Worm (Caenorhabditis elegans): Measurements from ENCODE around the gene C14H10.3.
A peak's percentile ranks its signal among the peaks of the same experiment; 100 is the strongest.

C14H10.3 gene

DNA sequence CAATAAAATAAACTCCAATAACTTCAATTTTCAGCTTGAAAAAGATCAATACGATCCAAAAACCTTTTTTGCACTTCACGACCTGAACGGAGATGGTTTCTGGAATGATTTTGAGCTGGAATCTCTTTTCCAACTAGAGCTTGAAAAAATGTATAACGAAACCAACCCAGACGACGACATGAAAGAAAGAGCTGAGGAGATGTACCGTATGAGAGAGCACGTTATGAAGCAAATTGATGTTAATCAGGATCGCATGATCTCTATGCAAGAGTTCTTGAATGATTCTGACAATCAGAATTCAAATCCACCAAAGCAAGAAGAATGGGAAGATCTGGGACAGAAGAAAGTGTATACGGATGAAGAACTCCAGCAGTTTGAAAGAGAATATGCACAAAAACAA is 28.7 kb downstream of the C14H10.3 start:
- TF ChIP-seq ztf-16 (tag; optimal IDR thresholded peaks at IDR 0.05): no peak
- no peak for TF ChIP-seq unc-86 (tag; optimal IDR thresholded peaks at IDR 0.05)
- TF ChIP-seq zip-5 (tag; optimal IDR thresholded peaks at IDR 0.05): no peak
- TF ChIP-seq pros-1 (tag; optimal IDR thresholded peaks at IDR 0.05): no peak
- TF ChIP-seq ets-4 (tag; optimal IDR thresholded peaks at IDR 0.05): no peak
- TF ChIP-seq dve-1 (tag; optimal IDR thresholded peaks at IDR 0.05): no peak

DNA sequence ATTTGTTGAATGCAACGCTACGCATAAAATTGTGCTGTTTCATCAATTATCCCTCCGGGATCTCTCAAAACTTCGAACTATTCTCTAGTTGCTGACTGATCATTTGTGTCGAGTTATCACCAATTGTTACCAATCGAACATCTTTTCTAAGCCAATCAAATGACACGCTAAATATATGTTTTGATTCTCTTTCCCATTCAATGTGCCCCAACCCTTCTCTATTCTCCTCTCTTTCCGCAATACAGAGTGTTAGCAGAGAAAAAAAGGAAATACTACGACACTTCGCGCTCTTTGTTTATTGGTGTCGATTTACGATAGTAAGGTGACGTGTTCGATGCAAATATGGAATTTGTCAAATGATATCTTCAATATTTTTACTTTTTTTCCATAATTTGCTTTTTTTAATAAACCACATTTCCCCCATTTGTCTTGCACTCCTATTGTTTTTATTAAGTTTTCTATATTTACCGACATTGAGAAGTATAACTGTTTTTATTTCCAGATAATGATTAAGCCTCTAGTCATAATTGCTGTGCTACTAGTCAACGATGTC is 30.7 kb downstream of the C14H10.3 start, which contains the start of gene nucb-1:
TSS of gene nucb-1 (plus strand) at position 503 of the 553 bp plus-strand sequence.
- no peak for TF ChIP-seq syd-9 (tag; optimal IDR thresholded peaks at IDR 0.05)
- TF ChIP-seq hlh-15 (tag; optimal IDR thresholded peaks at IDR 0.05): no peak
- TF ChIP-seq odd-2 (tag; optimal IDR thresholded peaks at IDR 0.05): no peak
- TF ChIP-seq zip-5 (tag; optimal IDR thresholded peaks at IDR 0.05): no peak
- no peak for TF ChIP-seq ahr-1 (tag; optimal IDR thresholded peaks at IDR 0.05)
- TF ChIP-seq ceh-31 (tag; optimal IDR thresholded peaks at IDR 0.05): no peak
- TF ChIP-seq unc-86 (tag; optimal IDR thresholded peaks at IDR 0.05): no peak
- TF ChIP-seq K02D7.2 (tag; optimal IDR thresholded peaks at IDR 0.05): no peak
- no peak for TF ChIP-seq ceh-22 (tag; optimal IDR thresholded peaks at IDR 0.05)
- TF ChIP-seq C08G9.2 (tag; optimal IDR thresholded peaks at IDR 0.05): no peak
- peak; percentile 27 for TF ChIP-seq hlh-30 (tag; optimal IDR thresholded peaks at IDR 0.05; ENCODE audit: insufficient read depth)
- no peak for TF ChIP-seq ceh-48 (tag; optimal IDR thresholded peaks at IDR 0.05)
- no peak for TF ChIP-seq nhr-11 (tag; optimal IDR thresholded peaks at IDR 0.05)
- TF ChIP-seq Y22D7AL.16 (tag; optimal IDR thresholded peaks at IDR 0.05): no peak
- no peak for TF ChIP-seq sox-2 (GFP tag; IDR thresholded peaks at IDR 0.05)
- TF ChIP-seq sdc-2 (tag; optimal IDR thresholded peaks at IDR 0.05): peak; percentile 33
- no peak for TF ChIP-seq ceh-9 (tag; optimal IDR thresholded peaks at IDR 0.05)
- TF ChIP-seq lim-6 (tag; optimal IDR thresholded peaks at IDR 0.05): no peak
- TF ChIP-seq ama-1 (optimal IDR thresholded peaks at IDR 0.05): no peak
- peak; percentile 73 for TF ChIP-seq nfya-1 (tag; optimal IDR thresholded peaks at IDR 0.05)
- no peak for TF ChIP-seq fax-1 (tag; optimal IDR thresholded peaks at IDR 0.05)
- TF ChIP-seq hlh-8 (tag; optimal IDR thresholded peaks at IDR 0.05): peak; percentile 10
- TF ChIP-seq tbx-2 (tag; optimal IDR thresholded peaks at IDR 0.05): peak; percentile 56
- TF ChIP-seq K09A11.1 (tag; optimal IDR thresholded peaks at IDR 0.05; ENCODE audit: insufficient read depth): no peak
- peak; percentile 78 for TF ChIP-seq unc-55 (GFP tag; optimal IDR thresholded peaks at IDR 0.05)
- no peak for TF ChIP-seq ztf-16 (tag; optimal IDR thresholded peaks at IDR 0.05)
- no peak for TF ChIP-seq dmd-4 (tag; optimal IDR thresholded peaks at IDR 0.05; ENCODE audit: borderline replicate concordance)
- no peak for TF ChIP-seq ceh-2 (tag; optimal IDR thresholded peaks at IDR 0.05)
- no peak for TF ChIP-seq elt-2 (tag; optimal IDR thresholded peaks at IDR 0.05)
- TF ChIP-seq hlh-6 (tag; optimal IDR thresholded peaks at IDR 0.05): no peak
- TF ChIP-seq madf-2 (tag; optimal IDR thresholded peaks at IDR 0.05): peak; percentile 39
- TF ChIP-seq ref-2 (tag; optimal IDR thresholded peaks at IDR 0.05): no peak
- TF ChIP-seq dve-1 (tag; optimal IDR thresholded peaks at IDR 0.05): peak; percentile 63
- TF ChIP-seq ceh-34 (tag; optimal IDR thresholded peaks at IDR 0.05): peak; percentile 89
- no peak for TF ChIP-seq hlh-13 (GFP tag; optimal IDR thresholded peaks at IDR 0.05)
- no peak for TF ChIP-seq elt-4 (tag; optimal IDR thresholded peaks at IDR 0.05)
- no peak for TF ChIP-seq pat-9 (tag; optimal IDR thresholded peaks at IDR 0.05)
- no peak for TF ChIP-seq lin-11 (tag; optimal IDR thresholded peaks at IDR 0.05)
- TF ChIP-seq pag-3 (tag; optimal IDR thresholded peaks at IDR 0.05; ENCODE audit: borderline replicate concordance): no peak
- TF ChIP-seq gmeb-2 (tag; optimal IDR thresholded peaks at IDR 0.05): no peak
- no peak for TF ChIP-seq ttx-3 (tag; optimal IDR thresholded peaks at IDR 0.05)
- TF ChIP-seq ceh-19 (GFP tag; optimal IDR thresholded peaks at IDR 0.05): no peak
- no peak for TF ChIP-seq C38D4.7 (GFP tag; optimal IDR thresholded peaks at IDR 0.05)
- TF ChIP-seq fkh-10 (GFP tag; optimal IDR thresholded peaks at IDR 0.05): no peak
- no peak for TF ChIP-seq nhr-232 (tag; optimal IDR thresholded peaks at IDR 0.05)
- TF ChIP-seq ceh-18 (tag; optimal IDR thresholded peaks at IDR 0.05): no peak
- TF ChIP-seq pha-2 (tag; optimal IDR thresholded peaks at IDR 0.05): no peak
- TF ChIP-seq fkh-6 (tag; optimal IDR thresholded peaks at IDR 0.05): no peak
- TF ChIP-seq pax-1 (tag; optimal IDR thresholded peaks at IDR 0.05): peak; percentile 40

Data from whole organism, late embryonic.